Fruit fly (Drosophila melanogaster): ENCODE data around the gene CG13484.

dm6 chr3L:14028485-14029384 is 24.1 kb downstream of the CG13484 start, which contains the start of gene Ptip:
- TF ChIP-seq psq (optimal IDR thresholded peaks at IDR 0.05) (no peak), h (optimal IDR thresholded peaks at IDR 0.05) (no peak), Myc (optimal IDR thresholded peaks at IDR 0.05) (no peak), insv (optimal IDR thresholded peaks at IDR 0.05) (no peak), Sin3A (optimal IDR thresholded peaks at IDR 0.05) (no peak)
